Fruit fly (Drosophila melanogaster): ENCODE measurements around the gene Fntb.

Fntb gene

DNA sequence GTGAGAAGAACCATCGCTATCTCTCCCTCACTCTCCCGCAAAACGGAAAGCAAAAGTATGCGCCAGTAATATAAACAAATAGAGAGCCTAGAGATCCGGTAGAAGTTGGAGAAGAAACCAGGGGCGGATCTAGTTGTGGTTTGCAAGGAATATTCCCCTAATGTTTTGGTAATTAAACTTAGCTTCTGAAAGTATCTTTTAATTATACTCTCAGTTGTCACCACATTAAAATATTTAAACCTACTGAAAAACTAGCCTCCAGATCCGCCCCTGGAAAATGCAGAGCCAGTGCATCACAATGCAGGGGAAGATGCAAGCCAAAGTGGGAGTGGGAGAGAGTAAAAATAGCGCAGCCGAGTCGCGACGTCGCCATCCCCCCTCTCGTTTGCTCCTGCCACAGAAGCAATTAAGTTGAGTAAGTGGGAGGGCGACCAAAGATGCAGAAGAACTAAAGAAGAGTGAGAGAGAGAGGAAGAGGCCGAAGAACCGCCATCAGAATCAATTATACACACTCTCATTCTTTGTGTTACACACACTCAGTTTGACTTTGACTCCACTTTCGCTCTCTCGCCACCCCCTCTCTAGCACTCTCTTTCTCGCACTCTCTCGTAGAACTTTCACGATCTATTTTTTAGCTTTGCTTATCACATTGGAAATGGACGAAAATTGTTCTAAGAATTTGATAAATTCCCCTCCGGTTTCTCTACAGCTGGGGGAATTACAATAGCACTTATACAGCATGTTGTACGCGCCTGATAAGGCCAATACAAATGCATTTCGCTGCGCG, 16.6 kb downstream of the Fntb start:
- TF ChIP-seq CG8765 (GFP tag; IDR thresholded peaks at IDR 0.05) (peak; percentile 93), CG10462 (GFP tag; optimal IDR thresholded peaks at IDR 0.05) (peak; percentile 87), Hr39 (optimal IDR thresholded peaks at IDR 0.05) (no peak), CG17912 (GFP tag; optimal IDR thresholded peaks at IDR 0.05) (peak; percentile 85), CG2875 (GFP tag; optimal IDR thresholded peaks at IDR 0.05) (peak; percentile 93), jigr1 (GFP tag; IDR thresholded peaks at IDR 0.05) (peak; percentile 91), CG6175 (GFP tag; IDR thresholded peaks at IDR 0.05) (peak; percentile 68; the same call in 2 of the 3 replicates), zfh2 (GFP tag; optimal IDR thresholded peaks at IDR 0.05) (peak; percentile 60), CG12744 (GFP tag; optimal IDR thresholded peaks at IDR 0.05) (peak; percentile 75), BtbVII (GFP tag; optimal IDR thresholded peaks at IDR 0.05) (peak; percentile 64), Sox100B (GFP tag; optimal IDR thresholded peaks at IDR 0.05) (peak; percentile 88), lmd (GFP tag; IDR thresholded peaks at IDR 0.05) (peak; percentile 96), vfl (GFP tag; optimal IDR thresholded peaks at IDR 0.05) (peak; percentile 51), CG14441 (GFP tag; IDR thresholded peaks at IDR 0.05) (peak; percentile 91), CG7745 (tag; optimal IDR thresholded peaks at IDR 0.05) (peak; percentile 75), CG5180 (GFP tag; optimal IDR thresholded peaks at IDR 0.05) (peak; percentile 86), CG4707 (GFP tag; optimal IDR thresholded peaks at IDR 0.05) (peak; percentile 90), YL-1 (GFP tag; optimal IDR thresholded peaks at IDR 0.05) (peak; percentile 71), CG14667 (GFP tag; IDR thresholded peaks at IDR 0.05) (peak; percentile 95), CG4328 (GFP tag; optimal IDR thresholded peaks at IDR 0.05) (peak; percentile 86), Hr3 (GFP tag; optimal IDR thresholded peaks at IDR 0.05) (peak; percentile 91), gsb (GFP tag; IDR thresholded peaks at IDR 0.05) (peak; percentile 75), croc (GFP tag; conservative IDR thresholded peaks at IDR 0.05) (peak; percentile 97), amos (GFP tag; IDR thresholded peaks at IDR 0.05; ENCODE audit: partially characterized antibody) (peak; percentile 51; the same call in 1 of the 2 replicates), Fer1 (GFP tag; optimal IDR thresholded peaks at IDR 0.05) (peak; percentile 45), Jarid2 (GFP tag; optimal IDR thresholded peaks at IDR 0.05) (peak; percentile 70), CG7271 (tag; optimal IDR thresholded peaks at IDR 0.05) (peak; percentile 59), sc (optimal IDR thresholded peaks at IDR 0.05) (no peak), sc (GFP tag; optimal IDR thresholded peaks at IDR 0.05) (peak; percentile 87), pzg (GFP tag; optimal IDR thresholded peaks at IDR 0.05) (no peak), CG1792 (GFP tag; optimal IDR thresholded peaks at IDR 0.05) (peak; percentile 89), CG32767 (GFP tag; IDR thresholded peaks at IDR 0.05) (peak; percentile 88), CG33213 (GFP tag; optimal IDR thresholded peaks at IDR 0.05) (peak; percentile 92), Xrp1 (GFP tag; IDR thresholded peaks at IDR 0.05) (peak; percentile 98), Xbp1 (GFP tag; optimal IDR thresholded peaks at IDR 0.05) (peak; percentile 93), Sox102F (GFP tag; optimal IDR thresholded peaks at IDR 0.05) (peak; percentile 97), CG17612 (GFP tag; IDR thresholded peaks at IDR 0.05) (peak; percentile 84), trem (tag; optimal IDR thresholded peaks at IDR 0.05) (peak; percentile 91), Ravus (GFP tag; IDR thresholded peaks at IDR 0.05) (peak; percentile 78), stc (GFP tag; IDR thresholded peaks at IDR 0.05) (peak; percentile 89), nerfin-1 (tag; optimal IDR thresholded peaks at IDR 0.05) (peak; percentile 97), CG13287 (GFP tag; IDR thresholded peaks at IDR 0.05; ENCODE audit: partially characterized antibody) (no peak), bab2 (GFP tag; optimal IDR thresholded peaks at IDR 0.05) (peak; percentile 97), HmgD (GFP tag; optimal IDR thresholded peaks at IDR 0.05) (peak; percentile 82), CG7963 (GFP tag; IDR thresholded peaks at IDR 0.05; ENCODE audit: partially characterized antibody) (peak; percentile 67), H2.0 (GFP tag; IDR thresholded peaks at IDR 0.05) (peak; percentile 96), CG9797 (GFP tag; optimal IDR thresholded peaks at IDR 0.05) (peak; percentile 44), sens-2 (GFP tag; IDR thresholded peaks at IDR 0.05) (peak; percentile 96), mam (GFP tag; optimal IDR thresholded peaks at IDR 0.05) (peak; percentile 90), CG4424 (GFP tag; optimal IDR thresholded peaks at IDR 0.05) (peak; percentile 97)

Data from whole organism, embryonic.